Worm (Caenorhabditis elegans): ENCODE data around the gene wago-5.

The wago-5 gene

ce11 chrII:5804288-5804687, 11.0 kb downstream of the wago-5 start:
- TF ChIP-seq him-1 (tag; optimal IDR thresholded peaks at IDR 0.05) (no peak), dao-5 (tag; optimal IDR thresholded peaks at IDR 0.05) (no peak), W03F9.2 (tag; optimal IDR thresholded peaks at IDR 0.05) (no peak)

DNA sequence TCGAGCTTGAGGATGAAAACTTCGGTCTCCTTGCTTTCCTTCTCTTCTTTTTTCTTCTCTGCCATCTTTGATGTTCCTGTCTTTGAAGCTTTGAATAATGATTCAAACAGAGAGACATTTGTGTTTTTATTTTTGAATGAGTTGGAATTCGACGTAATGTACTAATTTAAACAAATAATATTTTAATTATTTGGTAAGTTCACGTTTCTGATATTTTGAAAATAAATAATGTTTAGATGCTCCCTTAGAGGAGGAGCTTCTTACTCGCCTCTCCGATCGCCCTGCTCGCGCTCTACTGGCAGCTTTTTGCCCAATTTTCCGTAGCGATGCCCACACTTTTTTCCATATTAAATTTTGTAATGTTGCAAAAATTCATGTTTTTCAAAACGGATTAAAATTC, 14.2 kb downstream of the wago-5 start, which contains the start of the genes K05F1.9 and K05F1.1:
Gene K05F1.9, minus strand, starts transcription at position 101 of the 400 bp plus-strand sequence.
Gene K05F1.1, plus strand, starts transcription at position 308 of the 400 bp plus-strand sequence.
- no peak for TF ChIP-seq dao-5 (tag; optimal IDR thresholded peaks at IDR 0.05)
- no peak for TF ChIP-seq W03F9.2 (tag; optimal IDR thresholded peaks at IDR 0.05)
- TF ChIP-seq him-1 (tag; optimal IDR thresholded peaks at IDR 0.05) = no peak

DNA sequence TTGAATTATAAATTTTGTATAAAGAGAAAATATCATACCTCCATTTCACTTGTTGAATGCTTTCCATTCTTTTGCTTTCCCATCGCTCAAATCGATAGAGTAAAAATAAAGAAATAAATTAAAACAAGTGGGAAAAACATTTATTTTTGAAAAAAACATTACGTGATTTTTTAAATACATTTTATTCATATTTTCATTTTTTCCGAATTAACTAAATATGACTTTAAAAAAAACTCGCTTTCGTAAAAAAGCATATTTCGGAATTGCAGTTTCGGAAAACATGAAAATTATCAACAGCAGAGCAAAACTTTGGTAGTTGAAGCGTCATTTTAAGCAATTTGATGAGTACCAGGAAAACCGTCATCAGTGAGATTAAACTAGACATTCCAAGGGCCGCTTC, 15.7 kb downstream of the wago-5 start, which contains the start of gene K05F1.8:
Gene K05F1.8, minus strand, starts transcription at position 101 of the 400 bp plus-strand sequence.
- TF ChIP-seq dao-5 (tag; optimal IDR thresholded peaks at IDR 0.05) (no peak), him-1 (tag; optimal IDR thresholded peaks at IDR 0.05) (no peak), W03F9.2 (tag; optimal IDR thresholded peaks at IDR 0.05) (no peak)

ce11 chrII:5797348-5797977, 17.8 kb downstream of the wago-5 start, which contains the start of the genes msp-63 and msp-142:
TSS of gene msp-63 (minus strand) at chrII:5797448.
TSS of gene msp-142 (plus strand) at chrII:5797927.
- TF ChIP-seq dao-5 (tag; optimal IDR thresholded peaks at IDR 0.05) (no peak), him-1 (tag; optimal IDR thresholded peaks at IDR 0.05) (no peak), W03F9.2 (tag; optimal IDR thresholded peaks at IDR 0.05) (no peak)

ce11 chrII:5794195-5794594, 21.1 kb downstream of the wago-5 start, which contains the start of gene acdh-8:
TSS of gene acdh-8 (plus strand) at chrII:5794495.
- TF ChIP-seq dao-5 (tag; optimal IDR thresholded peaks at IDR 0.05) = no peak
- no peak for TF ChIP-seq him-1 (tag; optimal IDR thresholded peaks at IDR 0.05)
- no peak for TF ChIP-seq W03F9.2 (tag; optimal IDR thresholded peaks at IDR 0.05)

ce11 chrII:5792490-5792889, 22.8 kb downstream of the wago-5 start, which contains the start of gene K05F1.14:
TSS of gene K05F1.14 (minus strand) at chrII:5792590.
- TF ChIP-seq him-1 (tag; optimal IDR thresholded peaks at IDR 0.05) (no peak), W03F9.2 (tag; optimal IDR thresholded peaks at IDR 0.05) (no peak), dao-5 (tag; optimal IDR thresholded peaks at IDR 0.05) (no peak)

- TF ChIP-seq dao-5 (tag; optimal IDR thresholded peaks at IDR 0.05) (no peak), W03F9.2 (tag; optimal IDR thresholded peaks at IDR 0.05) (no peak), him-1 (tag; optimal IDR thresholded peaks at IDR 0.05) (no peak)
Measured at ce11 chrII:5790313-5790773, 24.9 kb downstream of the wago-5 start, which contains the start of gene lect-2. TSS of gene lect-2 (plus strand) at chrII:5790723.

ce11 chrII:5788815-5789214, 26.5 kb downstream of the wago-5 start, which contains the start of gene K05F1.13:
TSS of gene K05F1.13 (plus strand) at chrII:5789115.
- no peak for TF ChIP-seq dao-5 (tag; optimal IDR thresholded peaks at IDR 0.05)

- no peak for TF ChIP-seq W03F9.2 (tag; optimal IDR thresholded peaks at IDR 0.05)
- TF ChIP-seq dao-5 (tag; optimal IDR thresholded peaks at IDR 0.05) = no peak
- TF ChIP-seq him-1 (tag; optimal IDR thresholded peaks at IDR 0.05) = no peak
Measured at ce11 chrII:5785504-5785903, 29.8 kb downstream of the wago-5 start.

DNA sequence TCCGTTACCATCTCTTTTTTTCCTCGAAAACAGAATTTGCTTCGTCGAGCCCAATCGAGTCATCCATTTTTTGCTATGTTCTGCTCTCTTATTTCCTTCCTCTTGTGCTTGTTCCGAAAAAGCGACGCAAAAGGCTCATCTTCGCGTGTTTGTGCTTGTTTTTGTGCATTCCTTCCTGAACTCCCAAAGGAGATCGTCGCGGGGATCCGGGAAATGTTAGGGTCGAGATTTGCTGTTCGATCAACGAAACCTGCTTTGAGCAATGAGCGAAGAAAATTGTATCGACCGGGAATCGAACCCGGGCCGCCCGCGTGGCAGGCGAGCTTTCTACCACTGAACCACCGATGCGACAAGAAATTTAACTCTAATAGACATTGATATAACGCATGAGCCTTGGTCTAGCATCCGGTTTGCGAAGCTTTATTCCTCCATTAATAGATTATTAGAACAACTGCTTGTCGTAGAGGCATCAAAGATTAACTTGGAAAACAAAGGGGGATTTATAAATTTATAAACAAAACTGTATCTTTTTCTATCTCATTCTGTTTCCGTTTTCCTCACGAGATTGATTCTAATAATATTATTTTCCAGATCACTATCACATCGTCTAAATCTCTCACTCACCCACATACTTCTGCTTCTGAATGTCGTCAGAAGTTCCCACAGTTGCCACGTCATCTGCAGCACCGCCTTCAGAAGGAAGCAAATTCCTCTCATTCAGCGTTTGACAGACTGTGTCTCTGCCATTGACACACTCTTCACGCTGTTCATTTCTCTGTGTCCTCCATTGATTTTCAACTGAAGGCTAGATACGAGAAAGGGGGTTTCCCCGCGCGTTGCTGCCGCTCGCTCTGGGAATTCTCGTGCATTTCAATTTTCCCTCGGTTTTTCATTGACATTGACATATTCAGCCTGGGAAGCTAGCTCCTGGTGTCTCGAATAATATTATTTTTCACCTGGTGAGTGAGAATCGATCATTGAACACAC, 33.1 kb downstream of the wago-5 start, which contains the start of gene K05F1.6:
Gene K05F1.6, plus strand, starts transcription at position 586 of the 987 bp plus-strand sequence.
- TF ChIP-seq dao-5 (tag; optimal IDR thresholded peaks at IDR 0.05) = peak; percentile 47
- peak; percentile 34 for TF ChIP-seq him-1 (tag; optimal IDR thresholded peaks at IDR 0.05)
- TF ChIP-seq W03F9.2 (tag; optimal IDR thresholded peaks at IDR 0.05) = peak; percentile 67

ce11 chrII:5779866-5780265, 35.4 kb downstream of the wago-5 start:
- TF ChIP-seq him-1 (tag; optimal IDR thresholded peaks at IDR 0.05) = peak; percentile 75
- TF ChIP-seq dao-5 (tag; optimal IDR thresholded peaks at IDR 0.05) = no peak
- no peak for TF ChIP-seq W03F9.2 (tag; optimal IDR thresholded peaks at IDR 0.05)

DNA sequence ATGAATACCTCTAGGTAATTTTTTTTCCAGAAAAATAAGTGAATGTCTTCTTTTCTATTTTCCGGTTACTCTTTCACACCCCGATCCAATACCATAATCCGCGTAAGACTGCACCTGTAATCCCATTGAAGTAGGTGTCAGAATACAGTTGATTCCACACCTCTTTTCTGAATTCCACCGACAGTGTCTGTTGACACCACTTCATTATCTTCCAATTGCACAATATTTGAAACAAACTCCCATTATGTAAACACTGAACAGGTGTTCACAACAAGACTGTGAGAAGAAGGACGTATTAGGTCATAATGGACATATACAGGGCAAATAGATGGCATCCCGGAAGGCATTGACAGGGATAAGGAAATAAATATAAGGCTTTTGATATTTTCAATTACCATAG, 37.9 kb downstream of the wago-5 start:
- TF ChIP-seq dao-5 (tag; optimal IDR thresholded peaks at IDR 0.05) (no peak), W03F9.2 (tag; optimal IDR thresholded peaks at IDR 0.05) (no peak), him-1 (tag; optimal IDR thresholded peaks at IDR 0.05) (no peak)

DNA sequence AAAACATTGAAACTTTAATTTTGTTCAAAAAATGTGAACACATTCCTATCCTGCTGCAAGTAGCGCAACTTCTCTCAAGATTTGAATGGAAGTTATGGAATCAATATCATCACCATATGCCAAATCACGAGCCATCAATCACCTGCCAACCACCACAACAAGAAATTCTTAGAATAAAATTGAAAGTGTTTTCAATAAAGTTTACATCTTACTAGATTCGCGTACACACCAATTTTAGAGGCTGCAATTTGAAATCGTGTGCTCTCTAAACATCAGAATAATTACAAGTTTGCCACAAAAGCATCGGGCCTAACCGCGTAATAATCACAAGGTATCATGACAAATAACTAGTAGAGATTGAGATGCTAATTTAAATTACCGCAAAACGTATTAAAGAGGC, 40.4 kb downstream of the wago-5 start:
- no peak for TF ChIP-seq dao-5 (tag; optimal IDR thresholded peaks at IDR 0.05)
- no peak for TF ChIP-seq him-1 (tag; optimal IDR thresholded peaks at IDR 0.05)
- no peak for TF ChIP-seq W03F9.2 (tag; optimal IDR thresholded peaks at IDR 0.05)
